Fruit fly (Drosophila melanogaster) whole organism, embryonic: ENCODE data around the gene PhKgamma.

Source experiments
- Bgb ChIP-seq: fragments of 200-800 bp; sonication (Bioruptor generic); IDR thresholded peaks from 2 replicates; pipeline ENCODE4 v1.3.6; 2022; ENCODE audit warnings: missing biosample characterization, missing genetic modification characterization; ENCODE audit not compliant: partially characterized antibody
- CG11398 ChIP-seq: fragments of 200-800 bp; sonication (Bioruptor generic); optimal IDR thresholded peaks from 2 replicates; lab custom pipeline; 2016; ENCODE audit warnings: missing biosample characterization, missing genetic modification characterization
- CG12104 ChIP-seq: fragments of 200-800 bp; sonication (Bioruptor generic); optimal IDR thresholded peaks from 3 replicates; lab custom pipeline; 2016; ENCODE audit warnings: missing biosample characterization, missing genetic modification characterization
- CG12391 ChIP-seq: fragments of 200-800 bp; sonication (Bioruptor generic); optimal IDR thresholded peaks from 3 replicates; lab custom pipeline; 2018; ENCODE audit warnings: missing biosample characterization, mild to moderate bottlenecking, missing genetic modification characterization, moderate library complexity
- CG12769 ChIP-seq: fragments of 200-800 bp; sonication (Bioruptor generic); optimal IDR thresholded peaks from 2 replicates; lab custom pipeline; 2019; ENCODE audit warnings: missing biosample characterization, mild to moderate bottlenecking, missing genetic modification characterization, moderate library complexity
- CG13624 ChIP-seq: fragments of 200-800 bp; sonication (Bioruptor generic); optimal IDR thresholded peaks from 2 replicates; lab custom pipeline; 2016; ENCODE audit warnings: missing biosample characterization, missing genetic modification characterization
- CG13894 ChIP-seq: fragments of 200-800 bp; sonication (Bioruptor generic); optimal IDR thresholded peaks from 3 replicates; lab custom pipeline; 2018; ENCODE audit warnings: missing biosample characterization, mild to moderate bottlenecking, missing genetic modification characterization, moderate library complexity
- CG14667 ChIP-seq: fragments of 200-800 bp; sonication (Bioruptor generic); IDR thresholded peaks from 2 replicates; pipeline ENCODE4 v1.3.6; 2022; ENCODE audit warnings: missing biosample characterization, missing genetic modification characterization
- CG1529 ChIP-seq: fragments of 200-800 bp; sonication (Bioruptor generic); optimal IDR thresholded peaks from 3 replicates; lab custom pipeline; 2018; ENCODE audit warnings: missing biosample characterization, missing genetic modification characterization
- CG18011 ChIP-seq: fragments of 200-800 bp; sonication (Bioruptor generic); optimal IDR thresholded peaks from 2 replicates; lab custom pipeline; 2017; ENCODE audit warnings: missing biosample characterization, missing genetic modification characterization, mild to moderate bottlenecking, moderate library complexity, missing genotype
- CG18262 ChIP-seq: fragments of 200-800 bp; optimal IDR thresholded peaks from 3 replicates; lab custom pipeline; 2019; ENCODE audit warnings: missing biosample characterization, mild to moderate bottlenecking, missing genetic modification characterization, moderate library complexity
- CG30403 ChIP-seq: fragments of 200-800 bp; sonication (Bioruptor generic); optimal IDR thresholded peaks from 3 replicates; lab custom pipeline; 2016; ENCODE audit warnings: missing biosample characterization, missing genetic modification characterization
- CG3065 ChIP-seq: fragments of 200-800 bp; sonication (Bioruptor generic); optimal IDR thresholded peaks from 2 replicates; lab custom pipeline; 2016; ENCODE audit warnings: missing biosample characterization, missing genetic modification characterization
- CG3163 ChIP-seq: fragments of 200-800 bp; sonication (Bioruptor generic); optimal IDR thresholded peaks from 3 replicates; lab custom pipeline; 2016; ENCODE audit warnings: missing biosample characterization, missing genetic modification characterization
- CG32767 ChIP-seq: fragments of 200-800 bp; sonication (Bioruptor generic); IDR thresholded peaks from 2 replicates; pipeline ENCODE4 v1.3.6; 2022; ENCODE audit warnings: missing biosample characterization, missing genetic modification characterization
- CG3995 ChIP-seq: fragments of 200-800 bp; sonication (Bioruptor generic); optimal IDR thresholded peaks from 3 replicates; lab custom pipeline; 2016; ENCODE audit warnings: missing biosample characterization, missing genetic modification characterization
- CG4328 ChIP-seq: fragments of 200-800 bp; sonication (Bioruptor generic); optimal IDR thresholded peaks from 3 replicates; lab custom pipeline; 2017; ENCODE audit warnings: missing biosample characterization, missing genetic modification reagents, missing genetic modification characterization
- CG4854 ChIP-seq: fragments of 200-800 bp; sonication (Bioruptor generic); optimal IDR thresholded peaks from 2 replicates; lab custom pipeline; 2016; ENCODE audit warnings: missing biosample characterization, missing genetic modification characterization, inconsistent platforms
- CG6175 ChIP-seq: fragments of 200-800 bp; sonication (Bioruptor generic); IDR thresholded peaks from 3 replicates; pipeline ENCODE4 v1.3.6; 2022; ENCODE audit warnings: missing biosample characterization, missing genetic modification characterization
- CG7839 ChIP-seq: fragments of 200-800 bp; sonication (Bioruptor generic); optimal IDR thresholded peaks from 3 replicates; lab custom pipeline; 2018; ENCODE audit warnings: missing biosample characterization, mild to moderate bottlenecking, missing genetic modification characterization, moderate library complexity
- CG7928 ChIP-seq: fragments of 200-800 bp; sonication (Bioruptor generic); optimal IDR thresholded peaks from 2 replicates; lab custom pipeline; 2017; ENCODE audit warnings: missing biosample characterization, mild to moderate bottlenecking, missing genetic modification characterization
- CHES-1-like ChIP-seq: fragments of 200-800 bp; sonication (Bioruptor generic); optimal IDR thresholded peaks from 2 replicates; lab custom pipeline; 2016; ENCODE audit warnings: missing biosample characterization, missing genetic modification characterization
- H15 ChIP-seq: fragments of 200-800 bp; sonication (Bioruptor generic); IDR thresholded peaks from 3 replicates; pipeline ENCODE4 v1.3.6; 2022; ENCODE audit warnings: missing biosample characterization, missing genetic modification characterization
- HLH4C ChIP-seq: fragments of 200-800 bp; sonication (Bioruptor generic); IDR thresholded peaks from 3 replicates; pipeline ENCODE4 v1.3.6; 2022; ENCODE audit warnings: missing biosample characterization, missing genetic modification characterization; ENCODE audit not compliant: partially characterized antibody
- Hsf ChIP-seq: fragments of 200-800 bp; sonication (Bioruptor generic); optimal IDR thresholded peaks from 3 replicates; lab custom pipeline; 2016; ENCODE audit warnings: missing biosample characterization, missing genetic modification characterization
- Ptx1 ChIP-seq: fragments of 200-800 bp; sonication (Bioruptor generic); IDR thresholded peaks from 2 replicates; pipeline ENCODE4 v1.3.6; 2022; ENCODE audit warnings: missing biosample characterization, missing genetic modification characterization
- Ssrp ChIP-seq: fragments of 200-800 bp; sonication (Bioruptor generic); optimal IDR thresholded peaks from 2 replicates; lab custom pipeline; 2018; ENCODE audit warnings: missing biosample characterization, mild to moderate bottlenecking, missing genetic modification characterization, moderate library complexity
- TFAM ChIP-seq: fragments of 200-800 bp; sonication (Bioruptor generic); optimal IDR thresholded peaks from 2 replicates; lab custom pipeline; 2017; ENCODE audit warnings: missing biosample characterization, missing genetic modification characterization, inconsistent platforms
- Tbp ChIP-seq: fragments of >200 bp; optimal IDR thresholded peaks from 2 replicates; lab custom pipeline; 2018; ENCODE audit warnings: missing biosample characterization, missing genetic modification characterization
- YL-1 ChIP-seq: fragments of 200-800 bp; sonication (Bioruptor generic); optimal IDR thresholded peaks from 3 replicates; lab custom pipeline; 2017; ENCODE audit warnings: missing biosample characterization, mild to moderate bottlenecking, missing genetic modification characterization
- amos ChIP-seq: fragments of 200-800 bp; sonication (Bioruptor generic); IDR thresholded peaks from 2 replicates; pipeline ENCODE4 v1.3.6; 2022; ENCODE audit warnings: missing biosample characterization, missing genetic modification characterization; ENCODE audit not compliant: partially characterized antibody
- ash1 ChIP-seq: fragments of 200-800 bp; sonication (Bioruptor generic); optimal IDR thresholded peaks from 2 replicates; lab custom pipeline; 2018; ENCODE audit warnings: missing biosample characterization, mild to moderate bottlenecking, missing genetic modification characterization
- ato ChIP-seq: fragments of 200-800 bp; sonication (Bioruptor generic); IDR thresholded peaks from 2 replicates; pipeline ENCODE4 v1.3.6; 2022; ENCODE audit warnings: missing biosample characterization, missing genetic modification characterization; ENCODE audit not compliant: partially characterized antibody
- az2 ChIP-seq: fragments of 200-800 bp; sonication (Bioruptor generic); optimal IDR thresholded peaks from 3 replicates; lab custom pipeline; 2016; ENCODE audit warnings: missing biosample characterization, missing genetic modification characterization
- btn ChIP-seq: fragments of 200-800 bp; sonication (Bioruptor generic); optimal IDR thresholded peaks from 2 replicates; lab custom pipeline; 2016; ENCODE audit warnings: missing biosample characterization, missing genetic modification characterization
- danr ChIP-seq: fragments of 200-800 bp; sonication (Bioruptor generic); IDR thresholded peaks from 2 replicates; pipeline ENCODE4 v1.3.6; 2022; ENCODE audit warnings: missing biosample characterization, missing genetic modification characterization
- dysf ChIP-seq: fragments of 200-800 bp; sonication (Bioruptor generic); IDR thresholded peaks from 3 replicates; pipeline ENCODE4 v1.3.6; 2022; ENCODE audit warnings: missing biosample characterization, missing genetic modification characterization
- ems ChIP-seq: fragments of 200-800 bp; sonication (Bioruptor generic); optimal IDR thresholded peaks from 3 replicates; lab custom pipeline; 2016; ENCODE audit warnings: missing biosample characterization, missing genetic modification characterization
- eve ChIP-seq, 2 experiments: fragments of >200 bp; optimal IDR thresholded peaks; 2 replicates each; lab custom pipeline; 2017; ENCODE audit warnings: missing biosample characterization in 2 of 2, missing genetic modification characterization in 2 of 2
- gce ChIP-seq: fragments of 200-800 bp; sonication (Bioruptor generic); IDR thresholded peaks from 3 replicates; pipeline ENCODE4 v1.3.6; 2022; ENCODE audit warnings: missing biosample characterization, missing genetic modification characterization
- hkb ChIP-seq, 2 experiments: fragments of 200-800 bp in 1 of 2; fragments of >200 bp in 1 of 2; sonication (Bioruptor generic) in 1 of 2; IDR thresholded peaks in 1 of 2; optimal IDR thresholded peaks in 1 of 2; 2 replicates each; pipeline versions ENCODE4 v1.3.6 to Lab custom; 2017 to 2022; ENCODE audit warnings: missing biosample characterization in 1 of 2, missing genetic modification characterization in 1 of 2
- nerfin-1 ChIP-seq: fragments of 200-800 bp; sonication (Bioruptor generic); optimal IDR thresholded peaks from 3 replicates; lab custom pipeline; 2019; ENCODE audit warnings: missing biosample characterization, mild to moderate bottlenecking, missing genetic modification characterization, moderate library complexity
- org-1 ChIP-seq: fragments of 200-800 bp; sonication (Bioruptor generic); optimal IDR thresholded peaks from 2 replicates; lab custom pipeline; 2017; ENCODE audit warnings: missing biosample characterization, missing genetic modification characterization
- otp ChIP-seq: fragments of 200-800 bp; sonication (Bioruptor generic); IDR thresholded peaks from 3 replicates; pipeline ENCODE4, ENCODE4 v1.3.6; 2022; ENCODE audit warnings: missing biosample characterization, missing genetic modification characterization
- phol ChIP-seq: fragments of 200-800 bp; sonication (Bioruptor generic); optimal IDR thresholded peaks from 3 replicates; lab custom pipeline; 2018; ENCODE audit warnings: missing biosample characterization, mild to moderate bottlenecking, missing genetic modification characterization, moderate library complexity
- pzg ChIP-seq: fragments of 200-800 bp; sonication (Bioruptor generic); optimal IDR thresholded peaks from 3 replicates; lab custom pipeline; 2018; ENCODE audit warnings: missing biosample characterization, mild to moderate bottlenecking, missing genetic modification characterization, moderate library complexity
- slp2 ChIP-seq: fragments of 200-800 bp; sonication (Bioruptor generic); optimal IDR thresholded peaks from 2 replicates; lab custom pipeline; 2016; ENCODE audit warnings: missing biosample characterization, missing genetic modification characterization
- tap ChIP-seq: fragments of 200-800 bp; optimal IDR thresholded peaks from 3 replicates; lab custom pipeline; 2019; ENCODE audit warnings: missing biosample characterization, mild to moderate bottlenecking, missing genetic modification characterization, moderate library complexity
- tgo ChIP-seq: fragments of 200-800 bp; sonication (Bioruptor generic); IDR thresholded peaks from 3 replicates; pipeline ENCODE4 v1.3.6; 2022; ENCODE audit warnings: missing biosample characterization, missing genetic modification characterization
- tx ChIP-seq: fragments of 200-800 bp; sonication (Bioruptor generic); optimal IDR thresholded peaks from 2 replicates; lab custom pipeline; 2016; ENCODE audit warnings: missing biosample characterization, missing genetic modification characterization
- wor ChIP-seq: fragments of 200-800 bp; sonication (Bioruptor generic); IDR thresholded peaks from 2 replicates; pipeline ENCODE4 v1.3.6; 2022; ENCODE audit warnings: missing biosample characterization, missing genetic modification characterization

The PhKgamma gene

dm6 chrX:11659080-11659479, 35.9 kb upstream of the PhKgamma start (continued):
- TF ChIP-seq tx (GFP tag; lab: Kevin White, UChicago) (no peak), CG7928 (no peak), org-1 (GFP tag; lab: Kevin White, UChicago) (no peak), tgo (peak; percentile 61; the same call in 2 of the 3 replicates), btn (GFP tag; lab: Kevin White, UChicago) (no peak), CG12104 (GFP tag; lab: Kevin White, UChicago) (no peak), CG1529 (GFP tag; lab: Kevin White, UChicago) (peak; percentile 38), HLH4C (GFP tag; lab: Robert Waterston, UW) (no peak), Tbp (no peak), CG32767 (GFP tag; lab: Robert Waterston, UW) (peak; percentile 35; the same call in 1 of the 2 replicates), nerfin-1 (tag; lab: Kevin White, UChicago) (peak; percentile 53), CG12769 (tag; lab: Kevin White, UChicago) (no peak), H15 (GFP tag; lab: Robert Waterston, UW) (no peak), ato (GFP tag; lab: Robert Waterston, UW) (no peak), tap (peak; percentile 41), CG18262 (tag; lab: Kevin White, UChicago) (peak; percentile 55), CG3995 (GFP tag; lab: Kevin White, UChicago) (no peak), ems (GFP tag; lab: Kevin White, UChicago) (no peak), pzg (GFP tag; lab: Kevin White, UChicago) (no peak), CG6175 (GFP tag; lab: Robert Waterston, UW) (no peak), Ssrp (tag; lab: Kevin White, UChicago) (peak; percentile 58), CG4328 (GFP tag; lab: Kevin White, UChicago) (no peak), az2 (GFP tag; lab: Kevin White, UChicago) (peak; percentile 44), slp2 (GFP tag; lab: Kevin White, UChicago) (no peak), CG3065 (no peak), ash1 (no peak), danr (no peak), CG3163 (GFP tag; lab: Kevin White, UChicago) (no peak), CG11398 (GFP tag; lab: Kevin White, UChicago) (no peak), otp (no peak; the same call in 2 of the 3 replicates), CHES-1-like (GFP tag; lab: Kevin White, UChicago) (no peak), dysf (GFP tag; lab: Robert Waterston, UW) (peak; percentile 60), wor (GFP tag; lab: Robert Waterston, UW) (peak; percentile 26; the same call in 1 of the 2 replicates), gce (GFP tag; lab: Robert Waterston, UW) (no peak), CG30403 (GFP tag; lab: Kevin White, UChicago) (peak; percentile 41), amos (GFP tag; lab: Robert Waterston, UW) (no peak), hkb (optimal IDR thresholded peaks at IDR 0.05; lab: Kevin White, UChicago) (no peak), hkb (GFP tag; IDR thresholded peaks at IDR 0.05; lab: Robert Waterston, UW) (no peak), Bgb (no peak), CG18011 (GFP tag; lab: Kevin White, UChicago) (no peak), TFAM (GFP tag; lab: Kevin White, UChicago) (no peak), Ptx1 (GFP tag; lab: Robert Waterston, UW) (peak; percentile 79), YL-1 (GFP tag; lab: Kevin White, UChicago) (no peak), CG13624 (GFP tag; lab: Kevin White, UChicago) (no peak), CG14667 (no peak), CG7839 (tag; lab: Kevin White, UChicago) (peak; percentile 67), Hsf (GFP tag; lab: Kevin White, UChicago) (peak; percentile 11), CG4854 (no peak), eve (GFP tag; optimal IDR thresholded peaks at IDR 0.05; lab: Kevin White, UChicago) (peak in 1 of 2 experiments; percentile 67), CG12391 (peak; percentile 60), phol (peak; percentile 76), CG13894 (tag; lab: Kevin White, UChicago) (no peak)
